Fruit fly (Drosophila melanogaster) whole organism: Measurements from ENCODE around the gene CG43136.

ENCODE experiments used
- psq ChIP-seq: fragments of >200 bp; optimal IDR thresholded peaks from 2 replicates; lab custom pipeline; 2017
- usp ChIP-seq: fragments of >200 bp; optimal IDR thresholded peaks from 2 replicates; lab custom pipeline; 2017; ENCODE audit warnings: missing biosample characterization, missing genetic modification characterization, mixed read lengths

DNA sequence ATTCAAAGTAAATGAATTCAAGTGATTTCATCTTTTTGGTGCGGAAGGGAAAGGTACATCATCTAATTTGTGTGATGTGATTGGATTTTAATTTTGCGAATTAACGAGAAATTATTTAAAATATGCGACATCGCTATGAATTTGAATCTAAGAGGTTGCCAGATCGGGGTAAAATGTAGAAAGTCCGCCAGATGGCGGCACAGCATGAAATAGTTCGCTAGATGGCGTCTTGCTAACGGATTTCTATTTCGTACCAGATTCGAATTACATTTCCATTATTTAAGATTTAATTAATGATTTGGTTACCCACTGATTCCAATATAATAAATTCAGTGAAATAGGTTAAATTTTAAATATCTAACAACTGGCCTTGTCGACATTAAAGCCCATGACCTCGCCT lies 29.8 kb downstream of the CG43136 start:
- TF ChIP-seq psq (lab: Kevin White, UChicago) (no peak), usp (GFP tag; lab: Kevin White, UChicago) (no peak)
